Worm (Caenorhabditis elegans) whole organism, midembryonic: ENCODE measurements around the gene mpz-4.

ENCODE experiments used
- T22C8.4 ChIP-seq: fragments of 200-800 bp; sonication (Bioruptor generic); IDR thresholded peaks from 2 replicates; pipeline ENCODE4 v1.3.6; 2022; ENCODE audit warnings: missing genetic modification characterization, missing compliant biosample characterization
- cog-1 ChIP-seq: sonication (generic microtip); optimal IDR thresholded peaks from 2 replicates; lab custom pipeline; 2016; ENCODE audit warnings: missing genetic modification characterization, missing compliant biosample characterization
- flt-1 ChIP-seq: fragments of 200-800 bp; sonication (Bioruptor generic); IDR thresholded peaks from 2 replicates; pipeline ENCODE4 v1.3.6; 2022; ENCODE audit warnings: missing genetic modification characterization, missing compliant biosample characterization
- klf-2 ChIP-seq: fragments of 200-800 bp; sonication (Bioruptor generic); conservative IDR thresholded peaks from 2 replicates; pipeline ENCODE4 v1.3.6; 2022; ENCODE audit warnings: missing genetic modification reagents, missing genetic modification characterization, missing compliant biosample characterization
- med-1 ChIP-seq: sonication (generic microtip); optimal IDR thresholded peaks from 2 replicates; lab custom pipeline; 2017; ENCODE audit warnings: missing genetic modification characterization, mild to moderate bottlenecking, missing compliant biosample characterization, antibody characterized with exemption, missing genetic modification reagents; ENCODE audit not compliant: insufficient read depth
- ref-1 ChIP-seq: fragments of 200-800 bp; sonication (Bioruptor generic); conservative IDR thresholded peaks from 2 replicates; pipeline ENCODE4 v1.3.6; 2022; ENCODE audit warnings: missing genetic modification reagents, missing genetic modification characterization, missing compliant biosample characterization
- tab-1 ChIP-seq: fragments of 200-800 bp; sonication (Bioruptor generic); IDR thresholded peaks from 2 replicates; pipeline ENCODE4 v1.3.6; 2022; ENCODE audit warnings: missing genetic modification characterization, missing compliant biosample characterization
- ztf-23 ChIP-seq: fragments of 200-800 bp; sonication (Bioruptor generic); IDR thresholded peaks from 2 replicates; pipeline ENCODE4 v1.3.6; 2022; ENCODE audit warnings: missing genetic modification reagents, missing genetic modification characterization, missing compliant biosample characterization
- ztf-29 ChIP-seq: fragments of 200-800 bp; sonication (Bioruptor generic); IDR thresholded peaks from 2 replicates; pipeline ENCODE4 v1.3.6; 2022; ENCODE audit warnings: missing genetic modification reagents, missing genetic modification characterization, missing compliant biosample characterization

DNA sequence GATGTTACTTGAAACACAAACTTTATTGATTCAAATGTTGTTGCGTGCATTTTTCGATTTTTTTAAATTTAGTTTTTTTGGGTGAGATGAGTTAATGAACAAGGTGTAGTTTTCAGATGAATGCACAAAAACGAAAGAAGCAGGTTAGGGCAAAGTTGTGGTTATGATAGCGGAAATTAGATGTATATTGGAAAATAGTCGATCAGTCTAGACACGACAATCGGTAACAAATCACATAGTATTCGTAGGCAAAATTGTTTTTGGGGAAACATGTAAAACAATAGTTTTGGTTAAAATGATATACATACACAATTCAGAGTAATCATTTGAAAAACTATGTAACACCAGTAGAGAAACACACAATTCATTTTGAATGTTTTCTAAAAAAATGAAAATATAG, 40.5 kb upstream of the mpz-4 start, which contains the start of gene str-172:
- TF ChIP-seq cog-1 (tag; lab: Kevin White, UChicago) (no peak), ztf-23 (GFP tag; lab: Robert Waterston, UW) (no peak), med-1 (GFP tag; lab: Kevin White, UChicago) (no peak), klf-2 (no peak), ref-1 (GFP tag; lab: Robert Waterston, UW) (no peak), flt-1 (GFP tag; lab: Robert Waterston, UW) (no peak), T22C8.4 (GFP tag; lab: Robert Waterston, UW) (no peak), ztf-29 (GFP tag; lab: Robert Waterston, UW) (no peak), tab-1 (no peak)
